Worm (Caenorhabditis elegans) whole organism, L3 larva: ENCODE results near the gene alh-9.

Source experiments
- ZK546.5 ChIP-seq: sonication (generic microtip); optimal IDR thresholded peaks from 2 replicates; lab custom pipeline; 2017; ENCODE audit warnings: missing biosample characterization, missing genetic modification characterization
- daf-12 ChIP-seq: fragments of 150-350 bp; optimal IDR thresholded peaks from 2 replicates; lab custom pipeline; 2014; ENCODE audit warnings: missing biosample characterization, missing genetic modification reagents, missing genetic modification characterization
- jun-1 ChIP-seq: fragments of 150-350 bp; optimal IDR thresholded peaks from 2 replicates; lab custom pipeline; 2014; ENCODE audit warnings: missing biosample characterization, missing genetic modification reagents, missing genetic modification characterization
- lin-39 ChIP-seq: fragments of 150-350 bp; optimal IDR thresholded peaks from 2 replicates; lab custom pipeline; 2018; ENCODE audit warnings: missing biosample characterization, missing genetic modification reagents, missing genetic modification characterization
- nfya-1 ChIP-seq: sonication (generic microtip); optimal IDR thresholded peaks from 2 replicates; lab custom pipeline; 2017; ENCODE audit warnings: missing genetic modification characterization, mild to moderate bottlenecking, missing compliant biosample characterization, antibody characterized with exemption, moderate library complexity; ENCODE audit not compliant: insufficient read depth
- nhr-12 ChIP-seq: fragments of 150-350 bp; optimal IDR thresholded peaks from 2 replicates; lab custom pipeline; 2014; ENCODE audit warnings: missing biosample characterization, missing genetic modification characterization
- nhr-28 ChIP-seq: fragments of 150-350 bp; optimal IDR thresholded peaks from 2 replicates; lab custom pipeline; 2014; ENCODE audit warnings: missing biosample characterization, missing genetic modification characterization
- pha-4 ChIP-seq: fragments of 150-350 bp; optimal IDR thresholded peaks from 2 replicates; lab custom pipeline; 2014; ENCODE audit warnings: missing biosample characterization, missing genetic modification reagents, missing genetic modification characterization

- TF ChIP-seq pha-4 (no peak), nhr-12 (tag; lab: Kevin White, UChicago) (no peak), nfya-1 (tag; lab: Kevin White, UChicago) (no peak), daf-12 (tag; lab: Kevin White, UChicago) (no peak), nhr-28 (tag; lab: Kevin White, UChicago) (no peak), ZK546.5 (tag; lab: Kevin White, UChicago) (no peak), jun-1 (tag; lab: Kevin White, UChicago) (no peak), lin-39 (tag; lab: Kevin White, UChicago) (no peak)
Observed at ce11 chrIII:5875705-5876104, 19.9 kb downstream of the alh-9 start.
